Fruit fly (Drosophila melanogaster): Measurements from ENCODE around the gene CG43814.

CG43814 gene

dm6 chr2L:18785026-18785600 is 20.0 kb downstream of the CG43814 start:
- TF ChIP-seq CG8159 (tag; optimal IDR thresholded peaks at IDR 0.05) = no peak

DNA sequence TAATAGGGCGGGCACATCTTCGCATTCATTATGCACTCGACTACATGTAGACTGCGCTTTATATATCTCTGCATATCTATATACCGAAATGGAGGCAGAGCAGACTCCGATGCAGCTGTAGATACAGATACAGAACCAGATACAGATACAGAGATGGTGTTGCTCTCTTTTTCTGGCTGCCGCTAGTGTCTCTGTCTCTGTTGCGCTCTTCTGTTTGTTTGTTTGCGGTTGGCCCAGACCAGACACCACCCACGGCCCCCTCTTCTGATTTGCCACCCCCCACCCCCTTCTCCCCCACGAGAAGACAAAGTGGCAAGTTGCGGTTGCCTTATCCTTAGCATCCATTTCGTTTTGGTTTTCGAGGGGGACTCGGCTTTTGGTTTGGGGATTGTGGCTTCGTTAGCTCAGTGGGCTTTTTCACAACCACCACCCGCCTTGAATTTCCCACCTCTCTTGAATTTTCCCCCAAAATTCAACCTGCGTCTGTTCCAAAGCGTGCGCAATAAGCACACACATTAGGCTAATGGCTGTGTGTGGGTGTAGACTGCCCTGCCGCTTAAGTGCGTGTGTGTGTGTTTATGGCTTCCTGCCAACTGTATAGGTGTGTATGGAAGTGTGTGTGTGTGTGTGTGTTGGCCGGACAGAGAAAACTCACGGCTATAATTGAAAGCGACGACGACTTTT is 21.6 kb downstream of the CG43814 start:
- no peak for TF ChIP-seq Pif1B (GFP tag; optimal IDR thresholded peaks at IDR 0.05)
- no peak for TF ChIP-seq D1 (tag; optimal IDR thresholded peaks at IDR 0.05)
- no peak for TF ChIP-seq rn (GFP tag; IDR thresholded peaks at IDR 0.05)
- no peak for TF ChIP-seq fd96Ca (GFP tag; IDR thresholded peaks at IDR 0.05)
- TF ChIP-seq CG8159 (tag; optimal IDR thresholded peaks at IDR 0.05) = no peak

DNA sequence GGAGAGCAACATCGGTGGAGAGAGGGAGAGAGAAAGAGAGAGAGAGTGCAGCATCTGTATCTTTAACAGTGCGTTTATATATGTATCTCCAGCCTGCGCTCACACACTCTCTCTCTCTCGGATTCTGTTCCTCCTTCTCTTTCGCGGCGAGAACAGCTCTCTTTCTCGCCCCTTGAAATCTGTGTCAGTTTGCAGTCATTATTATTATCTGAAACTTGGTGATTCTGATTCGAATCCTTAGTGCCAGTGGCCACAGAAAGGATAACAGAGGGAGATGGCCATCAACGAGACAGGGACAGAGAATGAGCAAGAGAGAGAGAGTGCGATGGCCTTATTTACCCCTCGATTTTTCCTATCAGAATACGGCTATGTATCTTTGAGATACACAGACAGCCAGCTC is 22.2 kb downstream of the CG43814 start:
- no peak for TF ChIP-seq fd96Ca (GFP tag; IDR thresholded peaks at IDR 0.05)
- no peak for TF ChIP-seq CG10348 (GFP tag; IDR thresholded peaks at IDR 0.05)
- TF ChIP-seq CG8301 (tag; optimal IDR thresholded peaks at IDR 0.05) = no peak
- no peak for TF ChIP-seq CG34367 (tag; optimal IDR thresholded peaks at IDR 0.05)
- TF ChIP-seq CG15710 (tag; optimal IDR thresholded peaks at IDR 0.05) = no peak
- TF ChIP-seq CG9948 (tag; optimal IDR thresholded peaks at IDR 0.05) = no peak
- no peak for TF ChIP-seq Snoo (tag; optimal IDR thresholded peaks at IDR 0.05)
- no peak for TF ChIP-seq CG13204 (GFP tag; optimal IDR thresholded peaks at IDR 0.05)
- no peak for TF ChIP-seq CG32121 (GFP tag; IDR thresholded peaks at IDR 0.05)
- no peak for TF ChIP-seq Ets98B (GFP tag; IDR thresholded peaks at IDR 0.05)
- TF ChIP-seq EcR (GFP tag; optimal IDR thresholded peaks at IDR 0.05) = no peak

dm6 chr2L:18782212-18782825 is 22.8 kb downstream of the CG43814 start:
- no peak for TF ChIP-seq CG10348 (GFP tag; IDR thresholded peaks at IDR 0.05)
- no peak for TF ChIP-seq EcR (GFP tag; optimal IDR thresholded peaks at IDR 0.05)
- TF ChIP-seq CG13204 (GFP tag; optimal IDR thresholded peaks at IDR 0.05) = no peak
- TF ChIP-seq Pif1A (GFP tag; optimal IDR thresholded peaks at IDR 0.05) = no peak

DNA sequence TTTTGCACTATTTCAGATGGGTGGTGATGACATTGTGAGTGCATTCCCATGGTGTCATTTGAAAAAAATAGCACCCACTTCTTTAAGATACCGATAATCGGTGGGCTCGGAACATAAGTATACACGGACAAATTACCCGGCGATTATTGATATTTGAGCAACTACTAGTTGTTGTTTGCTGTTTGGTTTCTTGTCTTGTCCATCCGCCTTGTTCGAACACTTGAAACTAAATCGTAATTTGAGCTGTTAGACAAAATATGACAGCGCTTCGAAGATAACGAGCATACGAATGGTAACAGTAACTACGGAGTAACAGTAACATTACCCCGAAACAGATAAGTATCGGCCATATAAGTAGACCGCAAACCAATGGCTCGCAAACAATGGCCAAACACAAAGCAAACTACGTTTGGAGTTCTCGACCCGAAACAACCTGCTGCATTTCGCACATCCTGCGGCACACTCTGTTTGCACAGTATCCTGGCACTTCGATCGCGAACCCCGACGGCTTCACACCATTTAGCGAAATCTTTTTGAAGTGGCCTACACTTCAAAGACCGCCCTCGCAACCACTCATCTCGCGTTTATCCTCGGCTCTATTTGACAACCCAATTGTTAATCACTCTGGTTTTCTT is 24.1 kb downstream of the CG43814 start:
- no peak for TF ChIP-seq gl (tag; optimal IDR thresholded peaks at IDR 0.05)
- TF ChIP-seq CG17806 (tag; optimal IDR thresholded peaks at IDR 0.05) = no peak
- no peak for TF ChIP-seq CG4496 (GFP tag; IDR thresholded peaks at IDR 0.05)
- TF ChIP-seq CG10348 (GFP tag; IDR thresholded peaks at IDR 0.05) = no peak
- no peak for TF ChIP-seq CG8159 (tag; optimal IDR thresholded peaks at IDR 0.05)
- no peak for TF ChIP-seq EcR (GFP tag; optimal IDR thresholded peaks at IDR 0.05)
- TF ChIP-seq Snoo (tag; optimal IDR thresholded peaks at IDR 0.05) = no peak
- TF ChIP-seq CG15710 (tag; optimal IDR thresholded peaks at IDR 0.05) = no peak
- TF ChIP-seq Ets98B (GFP tag; IDR thresholded peaks at IDR 0.05) = no peak
- TF ChIP-seq CG32121 (GFP tag; IDR thresholded peaks at IDR 0.05) = no peak
- no peak for TF ChIP-seq CG12605 (GFP tag; IDR thresholded peaks at IDR 0.05)

DNA sequence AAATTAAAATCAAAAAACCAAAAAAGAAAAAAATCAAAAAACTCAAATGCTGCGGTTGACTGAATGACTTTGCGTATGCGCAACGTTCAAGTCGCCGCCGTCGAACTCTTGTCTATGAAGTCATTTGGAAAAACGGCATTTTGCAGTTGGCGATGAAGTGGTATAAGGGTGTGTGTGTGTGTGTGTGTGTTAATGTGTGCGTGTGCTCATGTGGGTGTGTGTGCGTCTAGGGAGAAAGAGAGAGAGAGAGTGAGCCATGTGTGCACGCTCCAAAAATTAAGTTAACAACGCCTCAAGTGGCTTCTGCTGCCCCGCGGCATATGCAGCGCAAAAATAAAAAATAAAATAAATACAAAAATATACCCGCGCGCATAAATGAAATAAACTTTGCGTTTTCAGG is 27.7 kb downstream of the CG43814 start:
- TF ChIP-seq CG13204 (GFP tag; optimal IDR thresholded peaks at IDR 0.05) = no peak
- TF ChIP-seq gl (tag; optimal IDR thresholded peaks at IDR 0.05) = no peak
- no peak for TF ChIP-seq CG15710 (tag; optimal IDR thresholded peaks at IDR 0.05)
- TF ChIP-seq rn (GFP tag; IDR thresholded peaks at IDR 0.05) = no peak
- no peak for TF ChIP-seq CG10348 (GFP tag; IDR thresholded peaks at IDR 0.05)
- TF ChIP-seq CG14655 (GFP tag; optimal IDR thresholded peaks at IDR 0.05) = no peak
- TF ChIP-seq CG34367 (tag; optimal IDR thresholded peaks at IDR 0.05) = no peak
- TF ChIP-seq EcR (GFP tag; optimal IDR thresholded peaks at IDR 0.05) = no peak
- no peak for TF ChIP-seq CG8301 (tag; optimal IDR thresholded peaks at IDR 0.05)
- TF ChIP-seq CG17806 (tag; optimal IDR thresholded peaks at IDR 0.05) = no peak
- TF ChIP-seq CG9948 (tag; optimal IDR thresholded peaks at IDR 0.05) = no peak
- TF ChIP-seq Pif1B (GFP tag; optimal IDR thresholded peaks at IDR 0.05) = no peak
- TF ChIP-seq Ets98B (GFP tag; IDR thresholded peaks at IDR 0.05) = no peak
- no peak for TF ChIP-seq fd96Ca (GFP tag; IDR thresholded peaks at IDR 0.05)
- TF ChIP-seq CG8159 (tag; optimal IDR thresholded peaks at IDR 0.05) = no peak
- TF ChIP-seq D1 (tag; optimal IDR thresholded peaks at IDR 0.05) = no peak
- no peak for TF ChIP-seq CG4496 (GFP tag; IDR thresholded peaks at IDR 0.05)
- TF ChIP-seq CG32121 (GFP tag; IDR thresholded peaks at IDR 0.05) = no peak

- TF ChIP-seq Pif1A (GFP tag; optimal IDR thresholded peaks at IDR 0.05) (no peak), D1 (tag; optimal IDR thresholded peaks at IDR 0.05) (peak; percentile 33)
These were observed 28.6 kb downstream of the CG43814 start for dm6 chr2L:18776559-18776958.
